Fruit fly (Drosophila melanogaster) whole organism, embryonic: ENCODE results near the gene CG10863.

Experiments
- ATbp ChIP-seq: fragments of 200-800 bp; sonication (Bioruptor generic); optimal IDR thresholded peaks from 2 replicates; lab custom pipeline; 2017; ENCODE audit warnings: missing biosample characterization, mild to moderate bottlenecking, missing genetic modification characterization, missing genetic modification reagents
- Atf6 ChIP-seq: fragments of 200-800 bp; sonication (Bioruptor generic); IDR thresholded peaks from 2 replicates; pipeline ENCODE4 v1.3.6; 2022; ENCODE audit warnings: missing biosample characterization, missing genetic modification characterization
- B-H2 ChIP-seq: fragments of 200-800 bp; sonication (Bioruptor generic); optimal IDR thresholded peaks from 2 replicates; lab custom pipeline; 2018; ENCODE audit warnings: missing biosample characterization, mild to moderate bottlenecking, missing genetic modification characterization
- CG10209 ChIP-seq: fragments of 200-800 bp; sonication (Bioruptor generic); optimal IDR thresholded peaks from 3 replicates; lab custom pipeline; 2017; ENCODE audit warnings: missing biosample characterization, mild to moderate bottlenecking, missing genetic modification characterization, missing genetic modification reagents
- CG10462 ChIP-seq: fragments of 200-800 bp; sonication (Bioruptor generic); optimal IDR thresholded peaks from 2 replicates; lab custom pipeline; 2016; ENCODE audit warnings: missing biosample characterization, missing genetic modification characterization
- CG12299 ChIP-seq: fragments of 200-800 bp; sonication (Bioruptor generic); optimal IDR thresholded peaks from 2 replicates; lab custom pipeline; 2018; ENCODE audit warnings: missing biosample characterization, mild to moderate bottlenecking, missing genetic modification characterization
- CG1233 ChIP-seq: fragments of 200-800 bp; sonication (Bioruptor generic); optimal IDR thresholded peaks from 4 replicates; lab custom pipeline; 2018; ENCODE audit warnings: missing biosample characterization, mild to moderate bottlenecking, missing genetic modification characterization
- CG12659 ChIP-seq: fragments of 200-800 bp; sonication (Bioruptor generic); optimal IDR thresholded peaks from 3 replicates; lab custom pipeline; 2017; ENCODE audit warnings: mild to moderate bottlenecking, missing biosample characterization, missing genetic modification reagents, missing genetic modification characterization
- CG13296 ChIP-seq: fragments of 200-800 bp; sonication (Bioruptor generic); optimal IDR thresholded peaks from 3 replicates; lab custom pipeline; 2018; ENCODE audit warnings: missing biosample characterization, mild to moderate bottlenecking, missing genetic modification characterization
- CG16813 ChIP-seq: fragments of 200-800 bp; sonication (Bioruptor generic); IDR thresholded peaks from 3 replicates; pipeline ENCODE4 v1.3.6; 2022; ENCODE audit warnings: missing biosample characterization, missing genetic modification characterization; ENCODE audit not compliant: partially characterized antibody
- CG17328 ChIP-seq: fragments of 200-800 bp; sonication (Bioruptor generic); IDR thresholded peaks from 2 replicates; pipeline ENCODE4 v1.3.6; 2022; ENCODE audit warnings: missing biosample characterization, missing genetic modification characterization
- CG2120 ChIP-seq: fragments of 200-800 bp; sonication (Bioruptor generic); optimal IDR thresholded peaks from 3 replicates; lab custom pipeline; 2016; ENCODE audit warnings: missing biosample characterization, missing genetic modification characterization
- CG31224 ChIP-seq: fragments of 200-800 bp; sonication (Bioruptor generic); IDR thresholded peaks from 2 replicates; pipeline ENCODE4 v1.3.6; 2022; ENCODE audit warnings: missing biosample characterization, missing genetic modification characterization
- CG3281 ChIP-seq: fragments of 200-800 bp; sonication (Bioruptor generic); optimal IDR thresholded peaks from 3 replicates; lab custom pipeline; 2017; ENCODE audit warnings: missing biosample characterization, mild to moderate bottlenecking, missing genetic modification characterization
- CG34376 ChIP-seq: fragments of 200-800 bp; sonication (Bioruptor generic); optimal IDR thresholded peaks from 2 replicates; lab custom pipeline; 2018; ENCODE audit warnings: missing biosample characterization, mild to moderate bottlenecking, missing genetic modification characterization
- CG4404 ChIP-seq: fragments of 200-800 bp; sonication (Bioruptor generic); IDR thresholded peaks from 2 replicates; pipeline ENCODE4 v1.3.6; 2022; ENCODE audit warnings: missing biosample characterization, missing genetic modification characterization
- CG4424 ChIP-seq: fragments of 200-800 bp; sonication (Bioruptor generic); optimal IDR thresholded peaks from 3 replicates; lab custom pipeline; 2016; ENCODE audit warnings: missing biosample characterization, missing genetic modification characterization
- CG6765 ChIP-seq: fragments of 200-800 bp; sonication (Bioruptor generic); optimal IDR thresholded peaks from 3 replicates; lab custom pipeline; 2017; ENCODE audit warnings: missing biosample characterization, mild to moderate bottlenecking, missing genetic modification characterization
- CG6854 ChIP-seq: fragments of 200-800 bp; sonication (Bioruptor generic); optimal IDR thresholded peaks from 3 replicates; lab custom pipeline; 2017; ENCODE audit warnings: missing biosample characterization, mild to moderate bottlenecking, missing genetic modification characterization
- CG7839 ChIP-seq: fragments of 200-800 bp; sonication (Bioruptor generic); optimal IDR thresholded peaks from 3 replicates; lab custom pipeline; 2018; ENCODE audit warnings: missing biosample characterization, mild to moderate bottlenecking, missing genetic modification characterization, moderate library complexity
- CG7987 ChIP-seq: fragments of 200-800 bp; sonication (Bioruptor generic); optimal IDR thresholded peaks from 2 replicates; lab custom pipeline; 2018; ENCODE audit warnings: missing biosample characterization, mild to moderate bottlenecking, missing genetic modification characterization, moderate library complexity
- CG8281 ChIP-seq: fragments of 200-800 bp; sonication (Bioruptor generic); optimal IDR thresholded peaks from 2 replicates; lab custom pipeline; 2018; ENCODE audit warnings: missing biosample characterization, mild to moderate bottlenecking, missing genetic modification characterization, moderate library complexity
- CG8290 ChIP-seq, 3 experiments: fragments of 200-800 bp; sonication (Bioruptor generic); optimal IDR thresholded peaks; 2 replicates each; lab custom pipeline; 2016 to 2019; ENCODE audit warnings: missing biosample characterization in 3 of 3, missing genetic modification characterization in 3 of 3, mild to moderate bottlenecking in 2 of 3, moderate library complexity in 1 of 3
- CG8924 ChIP-seq: fragments of 200-800 bp; optimal IDR thresholded peaks from 3 replicates; lab custom pipeline; 2019; ENCODE audit warnings: missing biosample characterization, mild to moderate bottlenecking, missing genetic modification characterization, moderate library complexity
- CG9817 ChIP-seq: fragments of 200-800 bp; sonication (Bioruptor generic); optimal IDR thresholded peaks from 2 replicates; lab custom pipeline; 2018; ENCODE audit warnings: missing biosample characterization, mild to moderate bottlenecking, missing genetic modification characterization, moderate library complexity
- CrebB ChIP-seq: fragments of 200-800 bp; sonication (Bioruptor generic); optimal IDR thresholded peaks from 3 replicates; lab custom pipeline; 2018; ENCODE audit warnings: missing biosample characterization, mild to moderate bottlenecking, missing genetic modification characterization
- Dref ChIP-seq: fragments of 200-800 bp; sonication (Bioruptor generic); IDR thresholded peaks from 2 replicates; pipeline ENCODE4 v1.3.6; 2022; ENCODE audit warnings: missing biosample characterization, missing genetic modification characterization
- Eip74EF ChIP-seq, 2 experiments: fragments of 200-800 bp in 1 of 2; fragments of >200 bp in 1 of 2; sonication (Bioruptor generic) in 1 of 2; optimal IDR thresholded peaks; 2 replicates each; lab custom pipeline; 2017 to 2019; ENCODE audit warnings: missing biosample characterization in 2 of 2, missing genetic modification characterization in 2 of 2, mild to moderate bottlenecking in 1 of 2, moderate library complexity in 1 of 2
- Ets65A ChIP-seq: fragments of 200-800 bp; sonication (Bioruptor generic); peaks from one replicate; lab custom pipeline; 2016; ENCODE audit warnings: missing biosample characterization, missing genetic modification characterization
- Fer2 ChIP-seq: fragments of 200-800 bp; sonication (Bioruptor generic); optimal IDR thresholded peaks from 2 replicates; lab custom pipeline; 2018; ENCODE audit warnings: missing biosample characterization, mild to moderate bottlenecking, missing genetic modification characterization, moderate library complexity
- Hmr ChIP-seq: fragments of 200-800 bp; sonication (Bioruptor generic); optimal IDR thresholded peaks from 3 replicates; lab custom pipeline; 2017; ENCODE audit warnings: mild to moderate bottlenecking, missing biosample characterization, missing genetic modification reagents, missing genetic modification characterization
- Lpt ChIP-seq: fragments of >200 bp; optimal IDR thresholded peaks from 2 replicates; lab custom pipeline; 2018; ENCODE audit warnings: missing biosample characterization, missing genetic modification characterization
- Med ChIP-seq: fragments of 200-800 bp; sonication (Bioruptor generic); peaks from one replicate; lab custom pipeline; 2016; ENCODE audit warnings: missing biosample characterization, missing genetic modification characterization, mild to moderate bottlenecking, inconsistent platforms, moderate library complexity
- Meics ChIP-seq: fragments of 200-800 bp; sonication (Bioruptor generic); optimal IDR thresholded peaks from 2 replicates; lab custom pipeline; 2017; ENCODE audit warnings: missing biosample characterization, mild to moderate bottlenecking, missing genetic modification characterization
- Mes4 ChIP-seq: fragments of 200-800 bp; sonication (Bioruptor generic); optimal IDR thresholded peaks from 2 replicates; lab custom pipeline; 2016; ENCODE audit warnings: missing biosample characterization, missing genetic modification characterization
- NK7.1 ChIP-seq: fragments of 200-800 bp; sonication (Bioruptor generic); optimal IDR thresholded peaks from 3 replicates; lab custom pipeline; 2016; ENCODE audit warnings: missing biosample characterization, missing genetic modification characterization
- Neu2 ChIP-seq: fragments of 200-800 bp; sonication (Bioruptor generic); optimal IDR thresholded peaks from 3 replicates; lab custom pipeline; 2016; ENCODE audit warnings: missing biosample characterization, missing genetic modification characterization, borderline replicate concordance
- Ravus ChIP-seq: fragments of 200-800 bp; sonication (Bioruptor generic); IDR thresholded peaks from 2 replicates; pipeline ENCODE4 v1.3.6; 2022; ENCODE audit warnings: missing biosample characterization, missing genetic modification characterization
- crp ChIP-seq, 2 experiments: fragments of 200-800 bp; sonication (Bioruptor generic); optimal IDR thresholded peaks; 2 replicates in 1 of 2; 3 replicates in 1 of 2; lab custom pipeline; 2017; ENCODE audit warnings: missing biosample characterization in 2 of 2, missing genetic modification characterization in 2 of 2, mild to moderate bottlenecking in 1 of 2, moderate library complexity in 1 of 2
- dan ChIP-seq: fragments of 200-800 bp; sonication (Bioruptor generic); IDR thresholded peaks from 2 replicates; pipeline ENCODE4 v1.3.6; 2022; ENCODE audit warnings: missing biosample characterization, missing genetic modification characterization
- exex ChIP-seq: fragments of 200-800 bp; sonication (Bioruptor generic); optimal IDR thresholded peaks from 4 replicates; lab custom pipeline; 2018; ENCODE audit warnings: missing biosample characterization, mild to moderate bottlenecking, missing genetic modification characterization, moderate library complexity
- fru ChIP-seq: fragments of >200 bp; optimal IDR thresholded peaks from 2 replicates; lab custom pipeline; 2017
- ken ChIP-seq: fragments of 200-800 bp; sonication (Bioruptor generic); IDR thresholded peaks from 3 replicates; pipeline ENCODE4 v1.3.6; 2022; ENCODE audit warnings: missing biosample characterization, missing genetic modification characterization
- lab ChIP-seq: fragments of 200-800 bp; sonication (Bioruptor generic); optimal IDR thresholded peaks from 3 replicates; lab custom pipeline; 2017; ENCODE audit warnings: missing biosample characterization, missing genetic modification characterization, mild to moderate bottlenecking, moderate library complexity, missing genetic modification reagents
- lmd ChIP-seq: fragments of 200-800 bp; sonication (Bioruptor generic); IDR thresholded peaks from 2 replicates; pipeline ENCODE4 v1.3.6; 2022; ENCODE audit warnings: missing biosample characterization, missing genetic modification characterization
- nerfin-1 ChIP-seq: fragments of 200-800 bp; sonication (Bioruptor generic); optimal IDR thresholded peaks from 3 replicates; lab custom pipeline; 2019; ENCODE audit warnings: missing biosample characterization, mild to moderate bottlenecking, missing genetic modification characterization, moderate library complexity
- prd ChIP-seq, 3 experiments: fragments of >200 bp in 2 of 3; fragments of 200-800 bp in 1 of 3; sonication (Bioruptor generic) in 1 of 3; optimal IDR thresholded peaks in 2 of 3; IDR thresholded peaks in 1 of 3; 2 replicates in 2 of 3; 3 replicates in 1 of 3; pipeline versions ENCODE4 v1.3.6 to Lab custom; 2017 to 2022; ENCODE audit warnings: missing biosample characterization in 1 of 3, missing genetic modification characterization in 1 of 3
- sug ChIP-seq: fragments of 200-800 bp; optimal IDR thresholded peaks from 2 replicates; lab custom pipeline; 2019; ENCODE audit warnings: missing biosample characterization, mild to moderate bottlenecking, missing genetic modification characterization, moderate library complexity
- tx ChIP-seq: fragments of 200-800 bp; sonication (Bioruptor generic); optimal IDR thresholded peaks from 2 replicates; lab custom pipeline; 2016; ENCODE audit warnings: missing biosample characterization, missing genetic modification characterization

Gene CG10863

DNA sequence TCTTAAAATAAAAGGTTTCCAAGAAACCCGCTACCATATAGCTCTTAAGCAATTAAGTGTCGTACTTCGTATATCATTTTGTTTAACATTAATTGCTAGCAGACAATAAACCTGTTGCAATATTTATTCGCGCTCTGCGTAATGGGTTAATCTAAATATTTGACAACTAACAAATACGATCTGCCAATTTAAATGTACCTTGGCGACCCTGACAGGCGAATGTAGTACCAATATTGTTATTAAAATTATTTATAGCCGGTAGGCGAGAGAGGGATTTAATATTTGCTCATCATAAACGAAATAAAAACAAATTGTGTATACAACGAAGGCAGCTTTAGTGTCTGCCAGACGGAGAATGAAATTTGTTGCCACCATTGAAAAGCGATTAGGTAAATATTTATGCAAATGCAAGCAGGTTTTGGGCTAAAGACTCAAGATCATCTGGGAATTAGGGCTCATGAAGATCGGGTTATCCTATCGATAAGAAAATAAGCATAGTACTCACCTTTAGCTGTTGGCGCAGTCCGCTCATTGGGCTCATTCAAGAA, 9.4 kb downstream of the CG10863 start (continued):
- TF ChIP-seq B-H2 (GFP tag; lab: Kevin White, UChicago) (peak; percentile 15), dan (GFP tag; lab: Robert Waterston, UW) (no peak), Eip74EF (GFP tag; optimal IDR thresholded peaks at IDR 0.05; lab: Kevin White, UChicago) (no peak), NK7.1 (GFP tag; lab: Kevin White, UChicago) (no peak), ATbp (GFP tag; lab: Kevin White, UChicago) (peak; percentile 42), CG4424 (no peak), sug (tag; lab: Kevin White, UChicago) (peak; percentile 19), CG9817 (tag; lab: Kevin White, UChicago) (no peak), nerfin-1 (tag; lab: Kevin White, UChicago) (no peak), CG4404 (GFP tag; lab: Robert Waterston, UW) (no peak), CG8290 (GFP tag; optimal IDR thresholded peaks at IDR 0.05; lab: Kevin White, UChicago) (no peak), CG8290 (tag; optimal IDR thresholded peaks at IDR 0.05; lab: Kevin White, UChicago) (peak in 1 of 2 experiments; percentile 81), Meics (peak; percentile 45), Hmr (GFP tag; lab: Kevin White, UChicago) (peak; percentile 72), Neu2 (GFP tag; lab: Kevin White, UChicago) (no peak), Fer2 (peak; percentile 9), tx (no peak), fru (no peak), CG13296 (GFP tag; lab: Kevin White, UChicago) (peak; percentile 34), CG7987 (peak; percentile 13), lab (GFP tag; lab: Kevin White, UChicago) (peak; percentile 81), CG6765 (GFP tag; lab: Kevin White, UChicago) (peak; percentile 23), CG12299 (tag; lab: Kevin White, UChicago) (peak; percentile 16), Med (GFP tag; lab: Kevin White, UChicago) (peak; percentile 84), CG6854 (GFP tag; lab: Kevin White, UChicago) (peak; percentile 41), CG8924 (tag; lab: Kevin White, UChicago) (peak; percentile 8), Ravus (GFP tag; lab: Robert Waterston, UW) (no peak), prd (optimal IDR thresholded peaks at IDR 0.05; lab: Kevin White, UChicago) (no peak), prd (GFP tag; IDR thresholded peaks at IDR 0.05; lab: Robert Waterston, UW) (no peak), CG2120 (GFP tag; lab: Kevin White, UChicago) (peak; percentile 35), Mes4 (GFP tag; lab: Kevin White, UChicago) (no peak), CG1233 (GFP tag; lab: Kevin White, UChicago) (peak; percentile 21), CG10462 (no peak), Dref (GFP tag; lab: Robert Waterston, UW) (no peak), crp (GFP tag; optimal IDR thresholded peaks at IDR 0.05; lab: Kevin White, UChicago) (no peak), CG7839 (tag; lab: Kevin White, UChicago) (peak; percentile 22), CG34376 (GFP tag; lab: Kevin White, UChicago) (no peak), CG10209 (peak; percentile 45), ken (GFP tag; lab: Robert Waterston, UW) (no peak), Ets65A (GFP tag; lab: Kevin White, UChicago) (peak; percentile 53), CG12659 (GFP tag; lab: Kevin White, UChicago) (peak; percentile 32), CG8281 (tag; lab: Kevin White, UChicago) (no peak), CrebB (tag; lab: Kevin White, UChicago) (no peak), CG3281 (GFP tag; lab: Kevin White, UChicago) (peak; percentile 75), lmd (GFP tag; lab: Robert Waterston, UW) (no peak), Lpt (GFP tag; lab: Kevin White, UChicago) (no peak), Atf6 (GFP tag; lab: Robert Waterston, UW) (0 out of 2 replicates have a peak, but pooled peaks have one; percentile 26), exex (tag; lab: Kevin White, UChicago) (peak; percentile 25), CG31224 (no peak), CG17328 (GFP tag; lab: Robert Waterston, UW) (no peak), CG16813 (no peak)
